Fruit fly (Drosophila melanogaster) whole organism, adult: ENCODE data around the gene Tdrd3.

Experiments used
- CG12768 ChIP-seq: fragments of 200-800 bp; sonication (Bioruptor generic); optimal IDR thresholded peaks from 2 replicates; lab custom pipeline; 2017; ENCODE audit warnings: missing biosample characterization, missing genetic modification characterization, mild to moderate bottlenecking, moderate library complexity, missing genetic modification reagents
- CG5204 ChIP-seq: fragments of 200-800 bp; sonication (Bioruptor generic); optimal IDR thresholded peaks from 2 replicates; lab custom pipeline; 2016; ENCODE audit warnings: missing biosample characterization, missing genetic modification characterization
- Mnt ChIP-seq: fragments of 200-800 bp; sonication (Bioruptor generic); optimal IDR thresholded peaks from 2 replicates; lab custom pipeline; 2016; ENCODE audit warnings: missing biosample characterization, mild to moderate bottlenecking, missing genetic modification characterization
- cnc ChIP-seq, 2 experiments: fragments of >200 bp; optimal IDR thresholded peaks; 2 replicates each; lab custom pipeline; 2017
- kay ChIP-seq: fragments of 200-800 bp; sonication (Bioruptor generic); peaks from one replicate; lab custom pipeline; 2016; ENCODE audit warnings: missing biosample characterization, missing genetic modification characterization, borderline replicate concordance
- toe ChIP-seq: fragments of 200-800 bp; sonication (Bioruptor generic); optimal IDR thresholded peaks from 2 replicates; lab custom pipeline; 2016; ENCODE audit warnings: missing biosample characterization, missing genetic modification characterization

- TF ChIP-seq cnc (optimal IDR thresholded peaks at IDR 0.05; lab: Kevin White, UChicago) (no peak), CG5204 (GFP tag; lab: Kevin White, UChicago) (no peak), CG12768 (GFP tag; lab: Kevin White, UChicago) (no peak), Mnt (GFP tag; lab: Kevin White, UChicago) (peak; percentile 6), toe (GFP tag; lab: Kevin White, UChicago) (no peak), kay (GFP tag; lab: Kevin White, UChicago) (no peak)
These were observed 3.1 kb downstream of the Tdrd3 start, which contains the start of gene Helz for dm6 chr3L:14789676-14790075.
